Worm (Caenorhabditis elegans): Measurements from ENCODE around the gene E02H1.6.

Gene E02H1.6

ce11 chrII:9625930-9626329 lies 29.4 kb downstream of the E02H1.6 start:
- TF ChIP-seq aly-2 (tag; optimal IDR thresholded peaks at IDR 0.05) (no peak), mbf-1 (tag; optimal IDR thresholded peaks at IDR 0.05) (no peak), ceh-16 (tag; optimal IDR thresholded peaks at IDR 0.05) (no peak), blmp-1 (tag; optimal IDR thresholded peaks at IDR 0.05; ENCODE audit: insufficient read depth) (no peak), C34F6.9 (tag; optimal IDR thresholded peaks at IDR 0.05) (no peak), unc-62 (GFP tag; optimal IDR thresholded peaks at IDR 0.05) (no peak), elt-3 (tag; optimal IDR thresholded peaks at IDR 0.05) (no peak), nhr-23 (tag; optimal IDR thresholded peaks at IDR 0.05) (no peak), ZK546.5 (tag; optimal IDR thresholded peaks at IDR 0.05) (no peak), mdl-1 (tag; optimal IDR thresholded peaks at IDR 0.05) (no peak), nhr-237 (tag; optimal IDR thresholded peaks at IDR 0.05) (no peak), F13H6.1 (tag; optimal IDR thresholded peaks at IDR 0.05) (no peak), lin-39 (tag; optimal IDR thresholded peaks at IDR 0.05) (no peak), peb-1 (tag; optimal IDR thresholded peaks at IDR 0.05) (no peak), nhr-12 (tag; optimal IDR thresholded peaks at IDR 0.05) (no peak), unc-39 (tag; optimal IDR thresholded peaks at IDR 0.05) (no peak)

ce11 chrII:9636300-9636699 lies 39.8 kb downstream of the E02H1.6 start, which contains the start of gene ZK1307.7:
Gene ZK1307.7, plus strand, starts transcription at chrII:9636600.
- no peak for TF ChIP-seq nhr-12 (tag; optimal IDR thresholded peaks at IDR 0.05)
- no peak for TF ChIP-seq skn-1 (tag; optimal IDR thresholded peaks at IDR 0.05)
- TF ChIP-seq mdl-1 (tag; optimal IDR thresholded peaks at IDR 0.05) = no peak
- TF ChIP-seq lin-39 (tag; optimal IDR thresholded peaks at IDR 0.05) = no peak
- no peak for TF ChIP-seq lin-11 (tag; optimal IDR thresholded peaks at IDR 0.05)
- no peak for TF ChIP-seq gmeb-1 (tag; optimal IDR thresholded peaks at IDR 0.05)

- TF ChIP-seq fos-1 (tag; optimal IDR thresholded peaks at IDR 0.05) = peak; percentile 11
- no peak for TF ChIP-seq nhr-237 (tag; optimal IDR thresholded peaks at IDR 0.05)
These were observed 47.9 kb downstream of the E02H1.6 start, which contains the start of gene fzr-1 for ce11 chrII:9644438-9644837. Gene fzr-1, minus strand, starts transcription at chrII:9644466.

- TF ChIP-seq fos-1 (tag; optimal IDR thresholded peaks at IDR 0.05) (peak; percentile 92), sma-9 (GFP tag; optimal IDR thresholded peaks at IDR 0.05) (peak; percentile 8), sma-9 (tag; optimal IDR thresholded peaks at IDR 0.05) (no peak), elt-1 (tag; optimal IDR thresholded peaks at IDR 0.05) (peak; percentile 79), unc-62 (GFP tag; optimal IDR thresholded peaks at IDR 0.05) (no peak), crh-2 (tag; optimal IDR thresholded peaks at IDR 0.05) (peak; percentile 15), ceh-16 (tag; optimal IDR thresholded peaks at IDR 0.05) (peak; percentile 98), skn-1 (tag; optimal IDR thresholded peaks at IDR 0.05) (no peak), Y55F3AM.14 (GFP tag; optimal IDR thresholded peaks at IDR 0.05) (peak; percentile 64), nhr-11 (tag; optimal IDR thresholded peaks at IDR 0.05) (no peak), nhr-25 (tag; optimal IDR thresholded peaks at IDR 0.05) (peak; percentile 28), C34F6.9 (tag; optimal IDR thresholded peaks at IDR 0.05) (peak; percentile 8), nhr-129 (tag; optimal IDR thresholded peaks at IDR 0.05) (peak; percentile 17), lin-39 (tag; optimal IDR thresholded peaks at IDR 0.05) (no peak), F13H6.1 (tag; optimal IDR thresholded peaks at IDR 0.05) (no peak), nhr-77 (tag; optimal IDR thresholded peaks at IDR 0.05) (no peak)
These were observed 48.6 kb downstream of the E02H1.6 start for ce11 chrII:9644940-9645634.

ce11 chrII:9646122-9646555 lies 49.6 kb downstream of the E02H1.6 start:
- TF ChIP-seq ztf-11 (tag; optimal IDR thresholded peaks at IDR 0.05) = no peak
- no peak for TF ChIP-seq ZK546.5 (tag; optimal IDR thresholded peaks at IDR 0.05)
- peak; percentile 76 for TF ChIP-seq ama-1 (optimal IDR thresholded peaks at IDR 0.05)
- TF ChIP-seq ceh-16 (tag; optimal IDR thresholded peaks at IDR 0.05) = peak; percentile 35
- no peak for TF ChIP-seq snpc-4 (tag; optimal IDR thresholded peaks at IDR 0.05)
- peak; percentile 12 for TF ChIP-seq nhr-6 (tag; optimal IDR thresholded peaks at IDR 0.05)
- peak; percentile 95 for TF ChIP-seq fos-1 (tag; optimal IDR thresholded peaks at IDR 0.05)
- TF ChIP-seq crh-2 (tag; optimal IDR thresholded peaks at IDR 0.05) = peak; percentile 79
- TF ChIP-seq ztf-1 (GFP tag; conservative IDR thresholded peaks at IDR 0.05) = no peak
- TF ChIP-seq C34F6.9 (tag; optimal IDR thresholded peaks at IDR 0.05) = peak; percentile 86
- TF ChIP-seq mbf-1 (tag; optimal IDR thresholded peaks at IDR 0.05) = no peak
- peak; percentile 51 for TF ChIP-seq sma-3 (GFP tag; optimal IDR thresholded peaks at IDR 0.05)
- TF ChIP-seq nhr-129 (tag; optimal IDR thresholded peaks at IDR 0.05) = peak; percentile 94
- peak; percentile 81 for TF ChIP-seq F13H6.1 (tag; optimal IDR thresholded peaks at IDR 0.05)
- no peak for TF ChIP-seq unc-39 (tag; optimal IDR thresholded peaks at IDR 0.05)
- TF ChIP-seq nhr-11 (tag; optimal IDR thresholded peaks at IDR 0.05) = no peak
- TF ChIP-seq gmeb-1 (tag; optimal IDR thresholded peaks at IDR 0.05) = peak; percentile 16
- peak; percentile 73 for TF ChIP-seq sem-4 (tag; optimal IDR thresholded peaks at IDR 0.05)
- TF ChIP-seq elt-1 (tag; optimal IDR thresholded peaks at IDR 0.05) = no peak
- TF ChIP-seq alr-1 (tag; optimal IDR thresholded peaks at IDR 0.05) = no peak
- TF ChIP-seq mdl-1 (tag; optimal IDR thresholded peaks at IDR 0.05) = peak in 1 of 2 experiments; percentile 39
- peak; percentile 72 for TF ChIP-seq ztf-4 (tag; optimal IDR thresholded peaks at IDR 0.05)
- TF ChIP-seq sma-9 (GFP tag; optimal IDR thresholded peaks at IDR 0.05) = peak; percentile 76
- TF ChIP-seq sma-9 (tag; optimal IDR thresholded peaks at IDR 0.05) = no peak
- TF ChIP-seq nhr-77 (tag; optimal IDR thresholded peaks at IDR 0.05) = no peak
- peak; percentile 75 for TF ChIP-seq Y55F3AM.14 (GFP tag; optimal IDR thresholded peaks at IDR 0.05)
- TF ChIP-seq unc-62 (GFP tag; optimal IDR thresholded peaks at IDR 0.05) = no peak
- TF ChIP-seq elt-3 (tag; optimal IDR thresholded peaks at IDR 0.05) = no peak
- TF ChIP-seq unc-55 (GFP tag; optimal IDR thresholded peaks at IDR 0.05) = peak; percentile 88
- no peak for TF ChIP-seq nhr-12 (tag; optimal IDR thresholded peaks at IDR 0.05)
- TF ChIP-seq lsy-2 (tag; optimal IDR thresholded peaks at IDR 0.05) = peak; percentile 32 to 74
- peak; percentile 42 for TF ChIP-seq ceh-82 (tag; optimal IDR thresholded peaks at IDR 0.05)
